Worm (Caenorhabditis elegans): ENCODE data around the gene rps-24.

The rps-24 gene

DNA sequence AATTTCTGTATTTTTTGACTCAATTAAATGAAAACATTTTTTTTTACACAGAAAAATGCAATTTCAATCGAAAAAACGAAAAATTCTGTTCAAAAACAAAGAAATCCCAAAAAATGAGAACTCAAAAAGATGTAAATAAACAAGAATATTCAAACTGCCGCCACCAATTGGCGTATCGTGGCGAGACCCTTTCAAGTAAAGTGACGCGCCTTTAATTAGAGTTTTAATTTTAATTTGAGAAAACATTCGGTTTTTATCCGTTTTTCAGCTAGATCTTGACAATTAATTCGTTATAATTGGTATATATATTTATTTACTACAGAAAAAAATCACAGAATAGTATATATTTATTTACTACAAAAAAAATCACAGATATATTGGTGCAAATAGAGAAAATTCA, 6.1 kb upstream of the rps-24 start:
- TF ChIP-seq dpl-1 (GFP tag; optimal IDR thresholded peaks at IDR 0.05) (peak in 1 of 3 experiments; percentile 37), nhr-47 (tag; optimal IDR thresholded peaks at IDR 0.05) (no peak), efl-1 (optimal IDR thresholded peaks at IDR 0.05) (peak; percentile 12 to 53), efl-1 (GFP tag; optimal IDR thresholded peaks at IDR 0.05 in 1 of 2) (peak in 1 of 2 experiments; percentile 54), rnt-1 (tag; optimal IDR thresholded peaks at IDR 0.05) (no peak), ceh-63 (GFP tag; optimal IDR thresholded peaks at IDR 0.05) (no peak), blmp-1 (tag; optimal IDR thresholded peaks at IDR 0.05) (no peak), elt-2 (tag; optimal IDR thresholded peaks at IDR 0.05) (no peak)

DNA sequence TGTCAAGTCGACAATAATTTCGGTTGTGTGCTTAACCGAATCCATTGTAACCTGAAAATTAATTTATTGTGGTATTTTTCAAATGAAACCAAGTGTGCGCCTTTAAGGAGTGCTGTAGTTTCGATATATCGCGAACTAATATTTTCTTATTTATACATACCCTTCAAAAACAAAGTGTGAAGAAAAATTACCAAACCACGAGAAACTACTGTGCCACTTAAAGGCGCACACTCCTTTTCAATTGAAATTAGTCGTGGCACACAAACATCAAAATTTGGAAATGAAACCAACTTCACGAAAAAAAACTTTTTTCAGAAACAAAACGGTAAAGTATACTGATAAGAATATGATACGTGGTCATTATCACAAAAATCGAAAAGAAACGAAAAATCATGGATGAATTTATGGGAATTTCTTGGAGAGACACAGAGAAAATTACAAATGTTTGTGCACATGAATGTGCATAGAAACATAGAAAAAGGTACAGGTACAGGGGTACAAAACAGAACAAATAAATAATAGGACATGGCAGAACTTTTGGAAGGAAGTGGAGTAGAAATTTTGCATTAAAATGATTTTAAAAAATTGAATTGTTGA, 2.5 kb upstream of the rps-24 start, which contains the start of gene spl-1:
Gene spl-1, minus strand, starts transcription at position 51 of the 597 bp plus-strand sequence.
- TF ChIP-seq pqm-1 (tag; optimal IDR thresholded peaks at IDR 0.05) (no peak), elt-2 (tag; optimal IDR thresholded peaks at IDR 0.05) (peak; percentile 40), lin-35 (GFP tag; optimal IDR thresholded peaks at IDR 0.05) (peak in 1 of 2 experiments; percentile 22), ama-1 (optimal IDR thresholded peaks at IDR 0.05) (no peak), sptf-1 (tag; optimal IDR thresholded peaks at IDR 0.05) (no peak), skn-1 (tag; optimal IDR thresholded peaks at IDR 0.05) (no peak)

DNA sequence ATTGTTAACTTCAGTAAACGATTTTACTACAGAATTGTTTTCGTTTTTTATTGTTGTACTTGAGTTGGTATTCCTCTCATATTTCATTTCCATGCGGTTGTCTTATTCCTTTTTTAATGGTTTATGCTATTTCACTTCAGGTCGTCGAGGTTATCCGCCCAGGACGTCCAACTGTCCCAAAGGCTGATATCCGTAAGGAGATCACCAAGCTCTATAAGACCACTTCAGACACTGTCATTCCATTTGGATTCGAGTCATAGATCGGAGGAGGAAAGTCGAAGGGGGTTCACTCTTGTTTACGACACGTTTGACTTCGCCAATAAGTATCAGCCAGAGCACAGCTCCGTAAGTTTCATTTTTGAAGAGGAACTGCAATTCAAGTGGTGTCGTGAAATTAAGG, 889 bp downstream of the rps-24 start, which contains the start of gene T07A9.14:
Gene T07A9.14, plus strand, starts transcription at position 124 of the 400 bp plus-strand sequence.
- no peak for TF ChIP-seq egl-27 (tag; optimal IDR thresholded peaks at IDR 0.05)
- TF ChIP-seq sptf-1 (tag; optimal IDR thresholded peaks at IDR 0.05), result no peak
- TF ChIP-seq nhr-12 (tag; optimal IDR thresholded peaks at IDR 0.05), result no peak
- no peak for TF ChIP-seq ceh-88 (GFP tag; IDR thresholded peaks at IDR 0.05)
- no peak for TF ChIP-seq Y116A8C.19 (tag; optimal IDR thresholded peaks at IDR 0.05; ENCODE audit: borderline replicate concordance)
- no peak for TF ChIP-seq ceh-82 (tag; optimal IDR thresholded peaks at IDR 0.05)
- no peak for TF ChIP-seq blmp-1 (tag; optimal IDR thresholded peaks at IDR 0.05)
- TF ChIP-seq hlh-4 (tag; optimal IDR thresholded peaks at IDR 0.05), result no peak
- no peak for TF ChIP-seq lin-35 (GFP tag; optimal IDR thresholded peaks at IDR 0.05)
- no peak for TF ChIP-seq lin-39 (tag; optimal IDR thresholded peaks at IDR 0.05)

DNA sequence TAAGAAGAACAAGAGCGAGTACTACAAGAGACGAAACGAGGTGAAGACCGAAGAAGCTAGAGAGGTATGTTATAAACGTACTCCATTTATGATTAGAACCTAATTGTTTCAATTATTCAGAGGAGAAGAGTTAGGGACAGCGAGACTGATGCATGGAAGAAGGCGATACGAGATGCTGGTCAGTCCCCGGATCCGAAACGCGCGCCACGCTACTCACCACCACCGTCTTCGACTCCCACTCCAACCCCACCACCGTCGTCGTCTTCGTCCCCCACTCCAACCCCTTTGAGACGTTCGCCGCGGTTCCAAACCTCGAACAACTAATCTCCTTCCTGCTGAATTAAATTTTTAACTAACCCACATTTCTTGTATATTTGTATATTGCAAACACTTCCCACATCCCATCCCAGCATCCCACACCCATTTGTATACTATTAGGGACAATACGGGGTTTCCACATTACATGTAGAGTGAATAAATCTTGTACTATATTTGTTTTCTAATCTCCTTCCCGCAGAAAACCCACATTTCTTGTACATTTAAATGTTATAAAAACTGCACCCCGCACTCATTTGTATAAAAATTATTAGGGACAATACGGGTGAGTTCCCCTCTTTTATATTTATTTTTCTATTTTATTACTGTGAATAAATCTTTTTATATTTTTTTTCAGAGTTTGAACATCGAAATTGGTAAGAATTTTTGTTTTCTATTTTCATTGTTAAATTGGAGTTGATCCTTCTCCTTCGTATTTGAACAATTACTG, 1.8 kb downstream of the rps-24 start:
- TF ChIP-seq ets-5 (GFP tag; IDR thresholded peaks at IDR 0.05) (no peak), efl-1 (optimal IDR thresholded peaks at IDR 0.05) (no peak), efl-1 (GFP tag; optimal IDR thresholded peaks at IDR 0.05 in 1 of 2) (peak in 1 of 2 experiments; percentile 10)

DNA sequence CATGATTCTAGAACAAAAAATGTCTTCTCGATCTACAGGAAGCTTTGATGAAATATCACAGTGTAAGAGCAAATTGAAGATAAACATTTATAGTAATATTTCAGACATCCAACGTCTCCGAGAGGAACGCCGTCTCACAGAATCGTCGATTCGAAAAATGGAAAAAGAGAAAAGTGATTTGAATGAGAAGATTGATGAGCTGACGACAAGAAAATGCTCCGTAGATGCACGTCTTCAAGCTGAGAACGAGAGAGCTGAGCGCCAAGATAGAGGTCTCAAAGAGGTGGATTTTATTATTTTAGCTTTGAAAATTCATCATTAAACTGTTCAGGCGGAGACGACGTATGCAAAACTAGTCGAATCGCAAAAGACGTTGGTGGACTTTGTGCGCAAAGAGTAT, 2.4 kb downstream of the rps-24 start, which contains the start of gene ssna-1:
Gene ssna-1, plus strand, starts transcription at position 12 of the 400 bp plus-strand sequence.
- TF ChIP-seq swsn-7 (tag; optimal IDR thresholded peaks at IDR 0.05), result no peak
- TF ChIP-seq mab-9 (GFP tag; IDR thresholded peaks at IDR 0.05), result no peak
- no peak for TF ChIP-seq efl-1 (optimal IDR thresholded peaks at IDR 0.05)
- peak in 1 of 2 experiments; percentile 30 for TF ChIP-seq efl-1 (GFP tag; optimal IDR thresholded peaks at IDR 0.05 in 1 of 2)
- peak in 1 of 2 experiments; percentile 26 for TF ChIP-seq lsy-2 (tag; optimal IDR thresholded peaks at IDR 0.05)
- no peak for TF ChIP-seq nhr-28 (tag; optimal IDR thresholded peaks at IDR 0.05)
- no peak for TF ChIP-seq ama-1 (optimal IDR thresholded peaks at IDR 0.05)

DNA sequence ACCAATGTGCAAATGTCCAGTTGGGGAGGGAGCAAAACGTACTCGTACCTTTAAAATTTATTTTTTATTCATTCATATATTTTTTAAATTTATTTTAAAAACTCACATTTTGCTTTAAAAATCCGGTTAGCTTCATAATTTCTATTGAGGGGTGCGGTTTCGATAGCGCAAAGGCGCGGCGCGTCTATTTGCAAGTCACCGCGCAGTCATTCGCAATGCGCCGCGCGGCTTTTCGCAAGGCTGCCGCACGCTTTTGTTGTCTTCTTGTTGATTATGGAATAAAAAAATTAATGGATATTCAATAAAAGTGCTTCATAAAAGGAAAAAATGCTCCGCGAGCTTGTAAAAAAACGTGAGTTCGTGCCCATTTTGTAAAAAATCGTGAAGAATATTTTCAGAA, 4.6 kb downstream of the rps-24 start, which contains the start of the genes ears-2 and uncp-18:
Gene ears-2, minus strand, starts transcription at position 190 of the 400 bp plus-strand sequence.
Gene uncp-18, plus strand, starts transcription at position 282 of the 400 bp plus-strand sequence.
- TF ChIP-seq alr-1 (tag; optimal IDR thresholded peaks at IDR 0.05; ENCODE audit: borderline replicate concordance) (no peak), elt-2 (tag; optimal IDR thresholded peaks at IDR 0.05) (peak; percentile 74), egl-27 (tag; optimal IDR thresholded peaks at IDR 0.05) (peak in 1 of 2 experiments; percentile 63), nhr-11 (tag; optimal IDR thresholded peaks at IDR 0.05) (peak; percentile 52), fkh-10 (GFP tag; optimal IDR thresholded peaks at IDR 0.05) (peak; percentile 78), vab-15 (tag; optimal IDR thresholded peaks at IDR 0.05) (peak; percentile 87), C16A3.4 (tag; optimal IDR thresholded peaks at IDR 0.05) (peak; percentile 94), pax-3 (tag; optimal IDR thresholded peaks at IDR 0.05) (peak; percentile 89), pqm-1 (tag; optimal IDR thresholded peaks at IDR 0.05) (no peak), Y116A8C.19 (tag; optimal IDR thresholded peaks at IDR 0.05; ENCODE audit: borderline replicate concordance) (peak; percentile 7), fkh-4 (tag; optimal IDR thresholded peaks at IDR 0.05; ENCODE audit: borderline replicate concordance) (peak; percentile 56), ceh-8 (GFP tag; optimal IDR thresholded peaks at IDR 0.05) (peak; percentile 77), xbp-1 (tag; optimal IDR thresholded peaks at IDR 0.05) (peak; percentile 92), elt-3 (tag; optimal IDR thresholded peaks at IDR 0.05) (peak in 2 of 6 experiments; percentile 57 to 89), mef-2 (tag; optimal IDR thresholded peaks at IDR 0.05) (peak; percentile 54), ztf-11 (tag; optimal IDR thresholded peaks at IDR 0.05) (peak in 1 of 2 experiments; percentile 96), mdl-1 (tag; optimal IDR thresholded peaks at IDR 0.05) (peak in 1 of 2 experiments; percentile 64), pag-3 (tag; optimal IDR thresholded peaks at IDR 0.05; ENCODE audit: borderline replicate concordance, insufficient read depth) (no peak)
